Fruit fly (Drosophila melanogaster): ENCODE data around the gene Myo61F.

Myo61F gene

DNA sequence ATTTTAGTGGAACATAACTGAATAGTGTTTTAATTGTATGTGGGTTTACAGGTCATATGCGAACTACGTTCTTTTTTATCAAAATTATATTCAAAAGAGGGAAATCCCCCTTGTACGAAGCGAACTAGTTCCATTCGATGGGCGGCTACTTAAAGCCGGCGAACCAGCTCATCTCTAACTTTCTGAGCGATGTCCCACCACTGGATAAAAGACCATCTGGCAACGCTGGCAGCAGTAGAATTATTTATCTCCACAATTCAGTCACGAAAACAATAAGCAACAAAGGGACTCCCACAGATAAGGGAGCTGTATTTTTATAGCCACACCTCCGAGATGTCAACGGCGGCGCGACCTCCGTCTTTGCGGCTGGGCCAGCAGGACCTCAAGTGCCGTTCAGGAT, 22.6 kb upstream of the Myo61F start, which contains the start of gene Rabex-5 (continued):
- TF ChIP-seq lov (optimal IDR thresholded peaks at IDR 0.05) (no peak), lov (GFP tag; IDR thresholded peaks at IDR 0.05) (no peak), CG14441 (GFP tag; IDR thresholded peaks at IDR 0.05) (no peak), CG3163 (GFP tag; optimal IDR thresholded peaks at IDR 0.05) (no peak), CG17802 (tag; optimal IDR thresholded peaks at IDR 0.05) (no peak), Hey (tag; optimal IDR thresholded peaks at IDR 0.05) (no peak), nau (GFP tag; optimal IDR thresholded peaks at IDR 0.05) (no peak), CG5245 (GFP tag; optimal IDR thresholded peaks at IDR 0.05) (no peak), zen (tag; optimal IDR thresholded peaks at IDR 0.05) (no peak), Ets65A (GFP tag) (no peak), HmgD (GFP tag; optimal IDR thresholded peaks at IDR 0.05) (peak; percentile 53), H15 (GFP tag; IDR thresholded peaks at IDR 0.05) (0 out of 3 replicates have a peak, but pooled peaks have one; percentile 18), psq (GFP tag; optimal IDR thresholded peaks at IDR 0.05) (no peak), CG32532 (GFP tag; IDR thresholded peaks at IDR 0.05) (no peak), chif (GFP tag; optimal IDR thresholded peaks at IDR 0.05) (peak in 1 of 2 experiments; percentile 29), CG15011 (GFP tag; optimal IDR thresholded peaks at IDR 0.05) (no peak), CG11504 (tag; optimal IDR thresholded peaks at IDR 0.05) (no peak), ash1 (GFP tag; optimal IDR thresholded peaks at IDR 0.05) (no peak), klu (GFP tag; IDR thresholded peaks at IDR 0.05) (no peak), phol (tag; optimal IDR thresholded peaks at IDR 0.05) (peak; percentile 32), CG8388 (GFP tag; optimal IDR thresholded peaks at IDR 0.05) (no peak), twi (tag; optimal IDR thresholded peaks at IDR 0.05) (peak; percentile 36), CG9215 (GFP tag; IDR thresholded peaks at IDR 0.05) (no peak), CG4707 (GFP tag; optimal IDR thresholded peaks at IDR 0.05) (no peak), repo (GFP tag; optimal IDR thresholded peaks at IDR 0.05) (no peak), CG7556 (GFP tag; optimal IDR thresholded peaks at IDR 0.05) (no peak), CG12299 (tag; optimal IDR thresholded peaks at IDR 0.05) (no peak), bab2 (GFP tag; optimal IDR thresholded peaks at IDR 0.05) (no peak), usp (GFP tag; optimal IDR thresholded peaks at IDR 0.05) (no peak), CG1602 (GFP tag; optimal IDR thresholded peaks at IDR 0.05) (no peak), CG3726 (GFP tag; IDR thresholded peaks at IDR 0.05) (no peak), D19A (tag; optimal IDR thresholded peaks at IDR 0.05) (no peak), grau (tag; optimal IDR thresholded peaks at IDR 0.05) (peak; percentile 36), CG10267 (tag; optimal IDR thresholded peaks at IDR 0.05) (peak; percentile 25), CG11696 (GFP tag; IDR thresholded peaks at IDR 0.05) (no peak), chn (GFP tag; optimal IDR thresholded peaks at IDR 0.05) (peak; percentile 37), CG4730 (GFP tag; IDR thresholded peaks at IDR 0.05) (no peak), dmrt11E (tag; optimal IDR thresholded peaks at IDR 0.05) (no peak), CG12236 (GFP tag; optimal IDR thresholded peaks at IDR 0.05) (no peak), CG18599 (GFP tag; optimal IDR thresholded peaks at IDR 0.05) (no peak), scrt (GFP tag; optimal IDR thresholded peaks at IDR 0.05) (no peak), NC2β (GFP tag; optimal IDR thresholded peaks at IDR 0.05) (peak; percentile 50), cad (GFP tag; optimal IDR thresholded peaks at IDR 0.05) (no peak), Hr3 (GFP tag; optimal IDR thresholded peaks at IDR 0.05) (peak; percentile 22), Nf-YC (tag; optimal IDR thresholded peaks at IDR 0.05) (no peak), pan (optimal IDR thresholded peaks at IDR 0.05) (no peak), pan (GFP tag; optimal IDR thresholded peaks at IDR 0.05 in 1 of 2, IDR thresholded peaks at IDR 0.05 in 1 of 2) (peak in 1 of 2 experiments; percentile 37), CG1024 (GFP tag; IDR thresholded peaks at IDR 0.05) (no peak), Hmr (GFP tag; optimal IDR thresholded peaks at IDR 0.05) (peak; percentile 69), gcm2 (GFP tag; optimal IDR thresholded peaks at IDR 0.05) (no peak), CG5953 (GFP tag; IDR thresholded peaks at IDR 0.05) (no peak), Atf-2 (GFP tag; optimal IDR thresholded peaks at IDR 0.05) (no peak), Dll (GFP tag; IDR thresholded peaks at IDR 0.05; ENCODE audit: partially characterized antibody) (peak; percentile 81)

Data from whole organism, embryonic.